Worm (Caenorhabditis elegans): ENCODE results near the gene C04E6.13.

DNA sequence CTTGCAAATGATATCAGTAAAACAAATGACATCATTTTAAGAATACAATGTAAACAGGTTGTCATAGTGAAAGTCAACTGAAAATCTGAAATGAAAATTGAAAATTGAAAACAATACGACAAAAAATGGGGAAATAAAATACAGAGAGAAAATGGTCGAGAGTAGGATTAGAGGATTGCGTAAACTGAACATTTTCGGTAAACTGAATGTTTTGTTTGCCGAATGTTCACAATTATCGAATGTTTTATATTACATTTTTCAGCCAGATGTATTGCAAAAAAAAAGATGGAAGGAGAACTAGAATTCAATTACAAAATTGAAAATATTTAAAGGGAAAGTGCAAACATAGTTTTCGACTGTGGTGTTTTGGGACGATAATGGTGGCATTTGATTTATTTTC, 47.4 kb upstream of the C04E6.13 start, which contains the start of gene F26F12.5:
- TF ChIP-seq flh-1 (GFP tag; optimal IDR thresholded peaks at IDR 0.05) (no peak), ces-1 (GFP tag; optimal IDR thresholded peaks at IDR 0.05) (no peak), nhr-28 (tag; optimal IDR thresholded peaks at IDR 0.05) (no peak), lsy-2 (tag; optimal IDR thresholded peaks at IDR 0.05) (no peak), nhr-76 (tag; optimal IDR thresholded peaks at IDR 0.05) (no peak)
